Worm (Caenorhabditis elegans): ENCODE results near the gene nst-1.

Gene nst-1

ce11 chrII:8321244-8321643 lies 38.2 kb upstream of the nst-1 start, which contains the start of gene shw-1:
shw-1 (minus strand) TSS chrII:8321471.
- TF ChIP-seq mep-1 (tag; optimal IDR thresholded peaks at IDR 0.05) (no peak), efl-1 (optimal IDR thresholded peaks at IDR 0.05) (no peak), efl-1 (GFP tag; optimal IDR thresholded peaks at IDR 0.05 in 1 of 2) (peak in 1 of 2 experiments; percentile 67)

ce11 chrII:8316701-8317100 lies 33.7 kb upstream of the nst-1 start:
- no peak for TF ChIP-seq blmp-1 (tag; optimal IDR thresholded peaks at IDR 0.05)

ce11 chrII:8314768-8315167 lies 31.8 kb upstream of the nst-1 start:
- no peak for TF ChIP-seq egl-13 (tag; optimal IDR thresholded peaks at IDR 0.05)

ce11 chrII:8312012-8312411 lies 29.0 kb upstream of the nst-1 start:
- TF ChIP-seq lin-14 (GFP tag; optimal IDR thresholded peaks at IDR 0.05) (peak; percentile 2), blmp-1 (tag; optimal IDR thresholded peaks at IDR 0.05) (no peak), ets-5 (GFP tag; IDR thresholded peaks at IDR 0.05) (no peak)

ce11 chrII:8311484-8311883 lies 28.5 kb upstream of the nst-1 start:
- TF ChIP-seq mdl-1 (tag; optimal IDR thresholded peaks at IDR 0.05) (no peak), pax-3 (tag; optimal IDR thresholded peaks at IDR 0.05) (no peak), unc-86 (tag; optimal IDR thresholded peaks at IDR 0.05) (no peak), nhr-84 (tag; optimal IDR thresholded peaks at IDR 0.05) (no peak), C16A3.4 (tag; optimal IDR thresholded peaks at IDR 0.05) (no peak), zag-1 (tag; optimal IDR thresholded peaks at IDR 0.05) (no peak), nhr-71 (tag; optimal IDR thresholded peaks at IDR 0.05) (no peak), dpl-1 (GFP tag; optimal IDR thresholded peaks at IDR 0.05) (no peak), ceh-63 (GFP tag; optimal IDR thresholded peaks at IDR 0.05) (no peak), lin-15B (tag; optimal IDR thresholded peaks at IDR 0.05) (no peak), nhr-85 (tag) (no peak), skn-1 (tag; optimal IDR thresholded peaks at IDR 0.05) (no peak)

- TF ChIP-seq nhr-85 (tag) = no peak
- no peak for TF ChIP-seq tlp-1 (tag; optimal IDR thresholded peaks at IDR 0.05)
- TF ChIP-seq ceh-8 (GFP tag; optimal IDR thresholded peaks at IDR 0.05) = no peak
- no peak for TF ChIP-seq sptf-1 (tag; optimal IDR thresholded peaks at IDR 0.05)
- no peak for TF ChIP-seq ceh-82 (tag; optimal IDR thresholded peaks at IDR 0.05)
- TF ChIP-seq irx-1 (tag; optimal IDR thresholded peaks at IDR 0.05) = no peak
- TF ChIP-seq pax-3 (tag; optimal IDR thresholded peaks at IDR 0.05) = no peak
- TF ChIP-seq lin-39 (tag; optimal IDR thresholded peaks at IDR 0.05) = no peak
These were observed 25.3 kb upstream of the nst-1 start for ce11 chrII:8308314-8308713.

- TF ChIP-seq fkh-4 (tag; optimal IDR thresholded peaks at IDR 0.05; ENCODE audit: borderline replicate concordance) = no peak
- TF ChIP-seq lin-14 (GFP tag; optimal IDR thresholded peaks at IDR 0.05) = peak; percentile 7
These were observed 12.3 kb upstream of the nst-1 start, which contains the start of gene nlp-55 for ce11 chrII:8295296-8295695. nlp-55 (minus strand) TSS chrII:8295396.

- TF ChIP-seq ama-1 (optimal IDR thresholded peaks at IDR 0.05) = peak; percentile 35
These were observed 2.8 kb upstream of the nst-1 start for ce11 chrII:8285837-8286236.

- TF ChIP-seq sox-4 (tag; optimal IDR thresholded peaks at IDR 0.05) (no peak), zip-4 (GFP tag; optimal IDR thresholded peaks at IDR 0.05) (no peak), nhr-19 (GFP tag; conservative IDR thresholded peaks at IDR 0.05) (no peak), nhr-237 (tag; optimal IDR thresholded peaks at IDR 0.05) (no peak), lin-15B (tag; optimal IDR thresholded peaks at IDR 0.05) (no peak), dsc-1 (tag; optimal IDR thresholded peaks at IDR 0.05) (no peak), nhr-77 (tag; optimal IDR thresholded peaks at IDR 0.05) (no peak), nhr-47 (tag; optimal IDR thresholded peaks at IDR 0.05) (no peak)
These were observed 4.6 kb downstream of the nst-1 start, which contains the start of the genes mrpl-10 and clec-142 for ce11 chrII:8278415-8278814. mrpl-10 (minus strand) TSS chrII:8278515. clec-142 (plus strand) TSS chrII:8278678.
